Fruit fly (Drosophila melanogaster): ENCODE measurements around the gene CG43050.
A peak's percentile ranks its signal among the peaks of the same experiment; 100 is the strongest.

Gene CG43050

dm6 chr2L:13073797-13074196 lies 45.3 kb upstream of the CG43050 start (continued):
- TF ChIP-seq CG7963 (GFP tag; IDR thresholded peaks at IDR 0.05; ENCODE audit: partially characterized antibody): no peak
- TF ChIP-seq salm (tag; optimal IDR thresholded peaks at IDR 0.05): no peak
- no peak for TF ChIP-seq z (GFP tag; IDR thresholded peaks at IDR 0.05)
- no peak for TF ChIP-seq NK7.1 (GFP tag; optimal IDR thresholded peaks at IDR 0.05)
- peak; percentile 57; the same call in 1 of the 3 replicates for TF ChIP-seq CG11456 (GFP tag; IDR thresholded peaks at IDR 0.05)
- peak; percentile 59 for TF ChIP-seq CG2678 (tag; optimal IDR thresholded peaks at IDR 0.05)
- TF ChIP-seq lab (GFP tag; optimal IDR thresholded peaks at IDR 0.05): peak; percentile 49
- TF ChIP-seq lilli (GFP tag; optimal IDR thresholded peaks at IDR 0.05): peak; percentile 56
- TF ChIP-seq dan (GFP tag; IDR thresholded peaks at IDR 0.05): no peak
- no peak for TF ChIP-seq pzg (GFP tag; optimal IDR thresholded peaks at IDR 0.05)
- no peak for TF ChIP-seq Vsx1 (GFP tag; optimal IDR thresholded peaks at IDR 0.05)
- TF ChIP-seq CG3281 (GFP tag; optimal IDR thresholded peaks at IDR 0.05): no peak
- no peak for TF ChIP-seq CTCF (GFP tag; optimal IDR thresholded peaks at IDR 0.05)
- TF ChIP-seq CG11093 (GFP tag; IDR thresholded peaks at IDR 0.05): peak; percentile 63; the same call in 2 of the 3 replicates
- 0 out of 2 replicates have a peak, but pooled peaks have one; percentile 43 for TF ChIP-seq dati (GFP tag; IDR thresholded peaks at IDR 0.05)
- peak; percentile 83 for TF ChIP-seq sisA (GFP tag; IDR thresholded peaks at IDR 0.05)
- peak; percentile 47 for TF ChIP-seq ewg (GFP tag; optimal IDR thresholded peaks at IDR 0.05)
- peak; percentile 31; the same call in 1 of the 2 replicates for TF ChIP-seq MBD-R2 (GFP tag; IDR thresholded peaks at IDR 0.05)
- no peak for TF ChIP-seq ato (GFP tag; IDR thresholded peaks at IDR 0.05; ENCODE audit: partially characterized antibody)
- no peak for TF ChIP-seq CG6854 (GFP tag; optimal IDR thresholded peaks at IDR 0.05)
- TF ChIP-seq CG10366 (GFP tag; IDR thresholded peaks at IDR 0.05): peak; percentile 67
- peak in 1 of 2 experiments; percentile 60 for TF ChIP-seq Hr51 (GFP tag; optimal IDR thresholded peaks at IDR 0.05)
- TF ChIP-seq H2.0 (GFP tag; IDR thresholded peaks at IDR 0.05): peak; percentile 65
- TF ChIP-seq CG4328 (GFP tag; optimal IDR thresholded peaks at IDR 0.05): no peak
- TF ChIP-seq schlank (tag; optimal IDR thresholded peaks at IDR 0.05): no peak
- TF ChIP-seq Sry-β (GFP tag; optimal IDR thresholded peaks at IDR 0.05): no peak
- TF ChIP-seq gsb-n (tag; optimal IDR thresholded peaks at IDR 0.05): peak; percentile 50
- peak; percentile 45 for TF ChIP-seq CG1602 (GFP tag; optimal IDR thresholded peaks at IDR 0.05)
- peak; percentile 2 for TF ChIP-seq CG7928 (GFP tag; optimal IDR thresholded peaks at IDR 0.05)
- no peak for TF ChIP-seq CG17802 (tag; optimal IDR thresholded peaks at IDR 0.05)
- TF ChIP-seq CG32532 (GFP tag; IDR thresholded peaks at IDR 0.05): peak; percentile 61
- peak; percentile 35 for TF ChIP-seq Camta (GFP tag; optimal IDR thresholded peaks at IDR 0.05)
- TF ChIP-seq Nf-YB (GFP tag; optimal IDR thresholded peaks at IDR 0.05): peak; percentile 23
- TF ChIP-seq Kr (GFP tag; optimal IDR thresholded peaks at IDR 0.05): no peak
- TF ChIP-seq dimm (GFP tag; IDR thresholded peaks at IDR 0.05): no peak
- TF ChIP-seq aop (GFP tag; IDR thresholded peaks at IDR 0.05): no peak
- TF ChIP-seq CG15011 (GFP tag; optimal IDR thresholded peaks at IDR 0.05): peak; percentile 40
- TF ChIP-seq croc (GFP tag; conservative IDR thresholded peaks at IDR 0.05): peak; percentile 80
- no peak for TF ChIP-seq CG33557 (GFP tag; optimal IDR thresholded peaks at IDR 0.05)
- TF ChIP-seq HLH4C (GFP tag; IDR thresholded peaks at IDR 0.05; ENCODE audit: partially characterized antibody): no peak
- TF ChIP-seq lov (optimal IDR thresholded peaks at IDR 0.05): no peak
- TF ChIP-seq lov (GFP tag; IDR thresholded peaks at IDR 0.05): peak; percentile 77; the same call in 2 of the 3 replicates
- no peak for TF ChIP-seq Hr39 (optimal IDR thresholded peaks at IDR 0.05)
- no peak for TF ChIP-seq kni (GFP tag; optimal IDR thresholded peaks at IDR 0.05)
- TF ChIP-seq ftz-f1 (GFP tag; optimal IDR thresholded peaks at IDR 0.05): no peak
- no peak for TF ChIP-seq tup (GFP tag; optimal IDR thresholded peaks at IDR 0.05)
- TF ChIP-seq CG11398 (GFP tag; optimal IDR thresholded peaks at IDR 0.05): peak; percentile 32
- TF ChIP-seq ind (GFP tag; optimal IDR thresholded peaks at IDR 0.05): peak; percentile 45
- peak; percentile 34 for TF ChIP-seq CoRest (tag; optimal IDR thresholded peaks at IDR 0.05)
- TF ChIP-seq CG11723 (GFP tag; optimal IDR thresholded peaks at IDR 0.05): no peak
- no peak for TF ChIP-seq slou (GFP tag; optimal IDR thresholded peaks at IDR 0.05)
- TF ChIP-seq shn (GFP tag; optimal IDR thresholded peaks at IDR 0.05): no peak

Measured in whole organism, embryonic.